Worm (Caenorhabditis elegans) whole organism, midembryonic: Measurements from ENCODE around the gene ash-2.

ENCODE experiments used
- klf-2 ChIP-seq: fragments of 200-800 bp; sonication (Bioruptor generic); conservative IDR thresholded peaks from 2 replicates; pipeline ENCODE4 v1.3.6; 2022; ENCODE audit warnings: missing genetic modification reagents, missing genetic modification characterization, missing compliant biosample characterization
- med-1 ChIP-seq: sonication (generic microtip); optimal IDR thresholded peaks from 2 replicates; lab custom pipeline; 2017; ENCODE audit warnings: missing genetic modification characterization, mild to moderate bottlenecking, missing compliant biosample characterization, antibody characterized with exemption, missing genetic modification reagents; ENCODE audit not compliant: insufficient read depth
- ref-1 ChIP-seq: fragments of 200-800 bp; sonication (Bioruptor generic); conservative IDR thresholded peaks from 2 replicates; pipeline ENCODE4 v1.3.6; 2022; ENCODE audit warnings: missing genetic modification reagents, missing genetic modification characterization, missing compliant biosample characterization
- tab-1 ChIP-seq: fragments of 200-800 bp; sonication (Bioruptor generic); IDR thresholded peaks from 2 replicates; pipeline ENCODE4 v1.3.6; 2022; ENCODE audit warnings: missing genetic modification characterization, missing compliant biosample characterization
- ztf-23 ChIP-seq: fragments of 200-800 bp; sonication (Bioruptor generic); IDR thresholded peaks from 2 replicates; pipeline ENCODE4 v1.3.6; 2022; ENCODE audit warnings: missing genetic modification reagents, missing genetic modification characterization, missing compliant biosample characterization

DNA sequence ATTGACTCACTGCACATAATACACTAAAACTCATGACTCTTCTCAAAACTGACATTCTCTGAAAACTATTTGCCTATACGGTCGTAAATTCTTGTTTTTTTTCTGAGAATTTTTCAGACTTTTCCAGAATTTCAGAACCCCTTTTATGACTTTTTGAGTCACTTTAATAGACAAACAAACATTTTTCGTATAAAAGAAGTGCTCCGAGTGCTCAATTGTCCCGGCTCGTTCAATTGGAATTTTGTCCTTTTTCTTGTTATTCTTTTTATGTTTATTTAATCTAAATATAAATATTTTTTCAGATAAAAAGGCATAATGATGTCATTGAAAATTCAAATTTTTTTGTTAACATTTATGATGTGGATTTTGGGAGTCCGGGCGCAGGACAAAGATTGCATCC, 19.3 kb downstream of the ash-2 start, which contains the start of gene Y17G7B.23:
- TF ChIP-seq tab-1 (GFP tag; lab: Robert Waterston, UW) (no peak), klf-2 (GFP tag; lab: Robert Waterston, UW) (no peak), med-1 (GFP tag; lab: Kevin White, UChicago) (no peak), ref-1 (GFP tag; lab: Robert Waterston, UW) (no peak), ztf-23 (GFP tag; lab: Robert Waterston, UW) (no peak)
